Worm (Caenorhabditis elegans) whole organism, L2 larva: ENCODE measurements around the gene K10D11.7.

Experiments
- Y55F3AM.14 ChIP-seq: fragments of 200-800 bp; sonication (Bioruptor generic); optimal IDR thresholded peaks from 2 replicates; lab custom pipeline; 2018; ENCODE audit warnings: mild to moderate bottlenecking, missing genetic modification characterization, missing compliant biosample characterization
- ceh-82 ChIP-seq: fragments of 150-350 bp; optimal IDR thresholded peaks from 2 replicates; lab custom pipeline; 2014; ENCODE audit warnings: missing biosample characterization, missing genetic modification characterization
- fos-1 ChIP-seq: fragments of 150-350 bp; optimal IDR thresholded peaks from 2 replicates; lab custom pipeline; 2014; ENCODE audit warnings: missing biosample characterization, missing genetic modification characterization
- nhr-77 ChIP-seq: fragments of 150-350 bp; optimal IDR thresholded peaks from 2 replicates; lab custom pipeline; 2014; ENCODE audit warnings: missing biosample characterization, missing genetic modification characterization
- snpc-4 ChIP-seq: fragments of 150-350 bp; optimal IDR thresholded peaks from 2 replicates; lab custom pipeline; 2014; ENCODE audit warnings: missing biosample characterization, missing genetic modification characterization

- TF ChIP-seq ceh-82 (no peak), nhr-77 (tag; lab: Kevin White, UChicago) (no peak), snpc-4 (tag; lab: Kevin White, UChicago) (no peak), fos-1 (tag; lab: Kevin White, UChicago) (peak; percentile 64), Y55F3AM.14 (GFP tag; lab: Kevin White, UChicago) (no peak)
Measured at ce11 chrIV:12985961-12986360, 9.8 kb downstream of the K10D11.7 start, which contains the start of gene K10D11.3.
